Worm (Caenorhabditis elegans) whole organism, L1 larva: ENCODE measurements around the gene Y62H9A.16.

Experiments
- ces-1 ChIP-seq: fragments of 150-350 bp; optimal IDR thresholded peaks from 2 replicates; lab custom pipeline; 2014; ENCODE audit warnings: missing biosample characterization, missing genetic modification reagents, missing genetic modification characterization
- mdl-1 ChIP-seq, 2 experiments: fragments of 150-350 bp; optimal IDR thresholded peaks; 2 replicates each; lab custom pipeline; 2014 to 2017; ENCODE audit warnings: missing biosample characterization in 2 of 2, missing genetic modification characterization in 2 of 2, inconsistent platforms in 1 of 2
- nhr-12 ChIP-seq: sonication (generic microtip); optimal IDR thresholded peaks from 2 replicates; lab custom pipeline; 2017; ENCODE audit warnings: missing biosample characterization, missing genetic modification characterization
- nhr-76 ChIP-seq: sonication (generic microtip); optimal IDR thresholded peaks from 2 replicates; lab custom pipeline; 2017; ENCODE audit warnings: missing biosample characterization, missing genetic modification characterization
- nhr-85 ChIP-seq: sonication (generic microtip); peaks from one replicate; lab custom pipeline; 2016; ENCODE audit warnings: missing genetic modification characterization, inconsistent platforms, missing compliant biosample characterization
- nhr-90 ChIP-seq: sonication (generic microtip); optimal IDR thresholded peaks from 2 replicates; lab custom pipeline; 2016; ENCODE audit warnings: mild to moderate bottlenecking, missing genetic modification characterization, missing compliant biosample characterization; ENCODE audit not compliant: poor library complexity
- unc-62 ChIP-seq: fragments of 150-350 bp; optimal IDR thresholded peaks from 2 replicates; lab custom pipeline; 2014; ENCODE audit warnings: missing biosample characterization, missing genetic modification reagents, missing genetic modification characterization
- xbp-1 ChIP-seq: sonication (generic microtip); optimal IDR thresholded peaks from 2 replicates; lab custom pipeline; 2016; ENCODE audit warnings: missing genetic modification characterization, missing compliant biosample characterization

DNA sequence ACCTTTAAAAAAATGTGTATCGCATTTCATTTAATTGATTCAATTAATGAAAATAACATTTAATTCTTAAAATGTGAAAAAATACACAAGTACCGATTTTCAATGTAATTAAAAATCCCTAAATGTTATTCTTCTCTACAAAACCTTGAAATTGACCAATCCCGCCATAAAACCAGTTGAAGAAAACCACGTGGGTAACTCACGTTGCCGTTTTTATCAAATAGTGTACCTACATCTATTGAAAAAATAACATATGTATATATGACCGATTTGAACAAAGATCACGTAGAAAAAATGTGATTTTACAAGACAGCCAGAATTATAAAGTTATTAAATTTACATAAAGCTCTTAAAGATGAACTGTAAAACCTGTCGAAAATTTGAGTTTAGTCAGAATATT lies 47.1 kb downstream of the Y62H9A.16 start:
- TF ChIP-seq nhr-90 (tag; lab: Kevin White, UChicago) (no peak), nhr-12 (no peak), mdl-1 (tag; optimal IDR thresholded peaks at IDR 0.05; lab: Kevin White, UChicago) (peak in 1 of 2 experiments; percentile 1), ces-1 (no peak), unc-62 (GFP tag; lab: Kevin White, UChicago) (no peak), xbp-1 (no peak), nhr-76 (no peak), nhr-85 (tag; lab: Kevin White, UChicago) (peak; percentile 84)
